Fruit fly (Drosophila melanogaster): ENCODE results near the gene CG42394.

CG42394 gene

DNA sequence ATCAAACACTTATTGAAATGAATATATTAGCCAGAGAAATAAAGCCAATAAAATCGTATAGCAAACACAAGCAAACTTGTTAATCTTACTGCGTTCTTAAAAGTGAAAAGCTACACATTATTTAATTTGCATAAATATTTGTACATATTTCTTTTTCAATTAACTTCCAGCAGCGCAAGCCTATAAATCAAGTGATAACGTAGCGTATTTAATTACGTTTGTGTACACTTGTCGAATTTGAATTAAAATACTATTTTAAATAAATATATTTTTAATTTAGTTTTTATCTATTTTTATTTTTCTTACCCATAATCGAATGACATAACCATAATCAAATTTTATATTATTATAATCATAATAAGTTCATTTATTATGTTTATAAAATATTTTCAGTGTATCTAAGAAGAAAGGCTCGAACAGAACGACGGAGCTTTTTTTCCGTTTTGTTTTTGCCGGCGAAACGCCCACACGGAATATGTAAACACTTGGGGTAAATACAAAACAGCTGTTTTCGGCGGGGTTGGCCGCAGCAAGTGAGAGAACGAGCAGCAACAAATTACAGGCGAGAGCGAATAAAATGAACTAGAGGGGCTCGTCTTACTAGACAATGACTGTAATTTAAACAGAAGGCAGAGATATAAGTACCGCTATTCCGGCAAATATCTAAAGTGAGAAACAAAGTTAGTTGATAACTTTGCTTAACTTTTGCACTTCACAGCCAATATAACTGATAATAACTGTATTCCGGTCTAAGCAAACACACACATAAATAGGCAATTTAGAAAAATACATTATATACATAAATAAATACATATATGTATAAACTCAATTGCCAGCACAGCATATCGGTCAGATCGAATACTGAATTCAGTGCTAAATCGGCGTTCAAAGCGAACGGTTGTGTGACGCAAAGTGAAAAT lies 26.1 kb downstream of the CG42394 start, which contains the start of gene Sodh2 (continued):
- TF ChIP-seq CG7786 (GFP tag; optimal IDR thresholded peaks at IDR 0.05) (peak; percentile 67), fru (optimal IDR thresholded peaks at IDR 0.05) (no peak), ERR (GFP tag; optimal IDR thresholded peaks at IDR 0.05) (peak; percentile 65), CG14667 (GFP tag; IDR thresholded peaks at IDR 0.05) (peak; percentile 53), CG11093 (GFP tag; IDR thresholded peaks at IDR 0.05) (peak; percentile 52; the same call in 1 of the 3 replicates), CG7839 (tag; optimal IDR thresholded peaks at IDR 0.05) (peak; percentile 77), Mrtf (GFP tag; IDR thresholded peaks at IDR 0.05) (peak; percentile 77), CG11085 (GFP tag; IDR thresholded peaks at IDR 0.05) (peak; percentile 82), Opbp (GFP tag; IDR thresholded peaks at IDR 0.05; ENCODE audit: partially characterized antibody) (no peak), CG10209 (GFP tag; optimal IDR thresholded peaks at IDR 0.05) (peak; percentile 73), p53 (GFP tag; optimal IDR thresholded peaks at IDR 0.05) (no peak), CG6683 (GFP tag; optimal IDR thresholded peaks at IDR 0.05) (peak; percentile 75), CG6813 (GFP tag; optimal IDR thresholded peaks at IDR 0.05) (peak; percentile 91), Gug (GFP tag; IDR thresholded peaks at IDR 0.05) (peak; percentile 73; the same call in 2 of the 4 replicates), TFAM (GFP tag; optimal IDR thresholded peaks at IDR 0.05) (no peak), CG4730 (GFP tag; IDR thresholded peaks at IDR 0.05) (no peak), CG16815 (GFP tag; optimal IDR thresholded peaks at IDR 0.05) (peak; percentile 56), bowl (GFP tag; IDR thresholded peaks at IDR 0.05) (no peak; the same call in 1 of the 2 replicates), abd-A (tag; optimal IDR thresholded peaks at IDR 0.05) (peak; percentile 58), stwl (tag; optimal IDR thresholded peaks at IDR 0.05) (no peak), CG31224 (GFP tag; IDR thresholded peaks at IDR 0.05) (peak; percentile 23; the same call in 1 of the 2 replicates), ash1 (GFP tag; optimal IDR thresholded peaks at IDR 0.05) (peak; percentile 70), CG13424 (tag; optimal IDR thresholded peaks at IDR 0.05) (peak; percentile 76), repo (GFP tag; optimal IDR thresholded peaks at IDR 0.05) (no peak), klu (GFP tag; IDR thresholded peaks at IDR 0.05) (0 out of 2 replicates have a peak, but pooled peaks have one; percentile 38), chn (GFP tag; optimal IDR thresholded peaks at IDR 0.05) (peak; percentile 22), br (optimal IDR thresholded peaks at IDR 0.05) (no peak), hbn (GFP tag; IDR thresholded peaks at IDR 0.05; ENCODE audit: partially characterized antibody) (no peak), cas (GFP tag; IDR thresholded peaks at IDR 0.05) (0 out of 2 replicates have a peak, but pooled peaks have one; percentile 9), HmgD (GFP tag; optimal IDR thresholded peaks at IDR 0.05) (no peak), shn (GFP tag; optimal IDR thresholded peaks at IDR 0.05) (no peak), NfI (GFP tag; optimal IDR thresholded peaks at IDR 0.05) (peak; percentile 60), nerfin-1 (tag; optimal IDR thresholded peaks at IDR 0.05) (peak; percentile 57), CG4360 (GFP tag; IDR thresholded peaks at IDR 0.05) (no peak), wor (GFP tag; IDR thresholded peaks at IDR 0.05) (no peak; the same call in 1 of the 2 replicates), kni (GFP tag; optimal IDR thresholded peaks at IDR 0.05) (peak; percentile 18), CG8924 (tag; optimal IDR thresholded peaks at IDR 0.05) (peak; percentile 89), lov (optimal IDR thresholded peaks at IDR 0.05) (no peak), lov (GFP tag; IDR thresholded peaks at IDR 0.05) (peak; percentile 5; the same call in 1 of the 3 replicates), D (optimal IDR thresholded peaks at IDR 0.05) (no peak), D (GFP tag; optimal IDR thresholded peaks at IDR 0.05) (peak; percentile 69), ci (GFP tag; IDR thresholded peaks at IDR 0.05) (peak; percentile 84), Antp (GFP tag; optimal IDR thresholded peaks at IDR 0.05) (peak; percentile 67), CG18011 (GFP tag; optimal IDR thresholded peaks at IDR 0.05) (peak; percentile 57), salm (tag; optimal IDR thresholded peaks at IDR 0.05) (peak; percentile 58), toy (GFP tag; IDR thresholded peaks at IDR 0.05) (0 out of 2 replicates have a peak, but pooled peaks have one; percentile 39), Adf1 (GFP tag; IDR thresholded peaks at IDR 0.05) (peak; percentile 59; the same call in 1 of the 2 replicates), tin (GFP tag; optimal IDR thresholded peaks at IDR 0.05) (peak; percentile 35), h (optimal IDR thresholded peaks at IDR 0.05) (no peak), CG17359 (tag; optimal IDR thresholded peaks at IDR 0.05) (peak; percentile 59)

Data from whole organism, embryonic.